Worm (Caenorhabditis elegans): ENCODE results near the gene C28D4.18.
"Not testable (repeated sequence)": the region's sequence is repeated elsewhere in the genome, so short reads cannot be mapped to it uniquely, and the experiment has no call there.

The C28D4.18 gene

DNA sequence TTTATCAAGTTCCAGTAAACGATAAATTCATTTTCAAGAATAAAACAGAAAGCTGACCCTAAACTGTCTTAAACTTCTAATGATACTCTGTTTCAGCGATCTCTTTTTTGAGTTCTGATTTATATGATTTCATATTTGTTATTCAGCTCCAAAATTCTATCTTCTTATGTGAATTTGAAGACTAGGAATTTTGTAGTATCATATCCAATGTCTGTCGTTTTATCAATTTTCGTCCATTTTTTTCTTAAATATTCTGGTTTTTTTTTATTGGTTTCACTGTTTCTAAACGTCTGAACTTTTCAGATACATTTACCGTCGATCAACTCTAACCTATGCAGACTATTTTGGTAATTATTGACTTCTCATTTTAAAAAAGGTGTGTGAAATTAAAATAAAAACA, at the start of gene C28D4.18, which contains the start of gene nhr-138:
C28D4.18 (plus strand) TSS at position 333 of the 400 bp plus-strand sequence.
nhr-138 (plus strand) TSS at position 304 of the 400 bp plus-strand sequence.
- no peak for TF ChIP-seq dao-5 (tag; optimal IDR thresholded peaks at IDR 0.05)
- no peak for TF ChIP-seq W03F9.2 (tag; optimal IDR thresholded peaks at IDR 0.05)
- no peak for TF ChIP-seq him-1 (tag; optimal IDR thresholded peaks at IDR 0.05)

DNA sequence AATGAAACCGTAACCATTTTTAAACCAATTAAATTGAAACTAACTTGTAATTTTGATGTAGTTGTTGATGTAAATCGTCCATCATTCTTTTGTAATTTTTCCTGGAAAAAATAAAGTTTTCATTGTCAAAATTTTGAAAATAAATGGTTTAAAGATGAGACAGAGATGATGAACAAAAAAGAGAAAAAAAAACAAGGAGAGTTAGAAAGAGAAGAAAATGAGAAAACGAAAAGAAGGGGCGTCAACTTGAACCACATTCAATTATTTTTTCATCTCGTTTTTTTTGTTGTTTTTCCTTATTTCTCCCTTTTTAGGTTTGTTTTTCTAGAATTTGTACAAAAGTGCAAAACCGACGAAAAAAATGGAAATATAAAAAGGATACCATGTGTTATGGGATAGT, 49.5 kb upstream of the C28D4.18 start, which contains the start of gene nhr-34:
nhr-34 (minus strand) TSS at position 101 of the 400 bp plus-strand sequence.
- TF ChIP-seq W03F9.2 (tag; optimal IDR thresholded peaks at IDR 0.05) (no peak), dao-5 (tag; optimal IDR thresholded peaks at IDR 0.05) (no peak), him-1 (tag; optimal IDR thresholded peaks at IDR 0.05) (no peak)

DNA sequence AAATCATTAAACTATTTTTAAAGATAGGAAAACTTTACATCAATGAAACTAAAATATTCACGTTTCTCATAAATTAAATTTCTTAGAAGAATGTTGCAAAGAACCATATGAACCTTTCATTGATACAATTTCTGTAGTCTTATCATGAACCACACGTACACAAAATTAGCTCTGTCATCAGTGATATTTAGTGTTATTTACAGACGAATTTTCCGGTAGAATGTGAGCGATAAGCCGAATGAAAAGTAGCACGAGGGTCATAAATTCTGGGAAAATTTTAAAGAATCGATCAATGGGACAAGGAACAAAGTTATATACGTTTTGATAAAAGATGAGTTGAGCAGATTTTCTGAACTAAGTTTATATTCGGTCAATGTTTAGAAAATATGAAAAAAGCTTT, 48.5 kb upstream of the C28D4.18 start:
- no peak for TF ChIP-seq dao-5 (tag; optimal IDR thresholded peaks at IDR 0.05)
- no peak for TF ChIP-seq him-1 (tag; optimal IDR thresholded peaks at IDR 0.05)

DNA sequence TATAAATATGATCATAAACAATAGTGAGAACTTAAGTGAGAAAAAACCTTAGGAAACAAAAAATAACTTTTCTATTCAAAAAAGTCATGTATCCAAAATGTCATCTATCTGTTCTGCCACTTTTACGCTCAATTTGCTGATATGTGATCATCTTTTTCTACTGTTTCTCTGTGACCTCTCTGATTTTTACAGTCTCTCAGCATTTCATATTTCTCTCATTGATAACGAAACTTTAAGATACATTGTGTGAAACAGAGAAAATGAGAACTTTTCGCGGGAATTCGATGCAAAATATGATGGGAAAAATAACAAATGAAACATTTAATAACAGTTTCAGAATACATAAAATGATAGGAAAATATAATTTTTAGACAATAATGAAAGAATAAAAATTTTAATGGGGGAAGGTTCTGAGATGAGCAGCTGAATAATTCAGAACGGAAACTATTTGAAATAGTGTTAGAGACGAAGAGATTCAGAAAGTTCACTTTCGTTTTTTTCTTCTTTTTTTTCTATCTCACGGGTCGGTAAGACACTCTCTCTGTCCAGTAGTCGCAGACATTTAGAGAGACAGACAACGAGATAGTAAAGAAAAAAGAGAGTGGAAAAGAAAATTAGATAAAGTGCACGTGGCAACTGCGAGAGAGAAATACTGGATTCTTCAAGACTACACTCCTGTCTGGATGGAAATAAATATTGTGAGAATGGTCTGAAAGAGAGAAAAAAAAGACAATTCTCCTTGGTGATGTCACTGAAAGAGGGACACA, 47.7 kb upstream of the C28D4.18 start:
- TF ChIP-seq him-1 (tag; optimal IDR thresholded peaks at IDR 0.05) (peak; percentile 1), dao-5 (tag; optimal IDR thresholded peaks at IDR 0.05) (no peak), W03F9.2 (tag; optimal IDR thresholded peaks at IDR 0.05) (peak; percentile 49)

DNA sequence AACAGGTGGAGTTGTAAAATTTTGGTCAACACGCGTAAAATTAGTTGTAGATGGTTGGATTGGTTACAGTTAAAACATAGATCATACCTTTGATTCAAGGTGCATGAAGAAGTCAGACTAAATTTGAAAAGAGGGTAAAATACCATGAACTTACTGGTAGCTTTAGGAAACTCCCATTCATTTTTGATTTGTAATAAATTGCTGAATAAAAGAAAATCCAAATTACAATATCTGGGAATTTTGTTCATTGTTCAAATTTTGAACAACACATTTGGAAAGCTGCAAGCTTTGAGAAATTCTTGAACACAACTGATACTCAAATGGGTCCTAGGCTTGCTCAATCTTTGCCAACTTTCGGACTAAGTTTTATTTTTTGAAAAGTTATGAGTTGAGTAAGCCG, 47.1 kb upstream of the C28D4.18 start:
- TF ChIP-seq W03F9.2 (tag; optimal IDR thresholded peaks at IDR 0.05), result no peak
- TF ChIP-seq dao-5 (tag; optimal IDR thresholded peaks at IDR 0.05), result no peak
- no peak for TF ChIP-seq him-1 (tag; optimal IDR thresholded peaks at IDR 0.05)

DNA sequence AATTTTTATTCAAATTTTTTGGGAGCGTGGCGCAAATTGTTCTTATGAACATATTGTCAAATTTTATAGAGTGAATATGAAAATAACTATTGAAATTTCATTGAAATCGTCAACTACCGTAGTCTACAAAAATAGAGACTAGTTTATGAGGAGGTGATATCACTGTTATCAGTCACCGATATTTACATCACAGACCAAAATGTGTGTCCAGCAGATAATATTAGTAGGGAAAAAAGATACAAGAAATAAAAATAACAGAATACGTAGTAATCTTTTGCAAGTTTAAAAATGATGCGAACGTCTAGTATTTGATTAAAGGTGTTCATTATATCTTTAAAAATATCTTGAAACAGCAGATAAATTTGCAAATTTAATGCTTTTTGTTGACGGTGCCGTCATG, 45.8 kb upstream of the C28D4.18 start:
- TF ChIP-seq W03F9.2 (tag; optimal IDR thresholded peaks at IDR 0.05) (no peak), him-1 (tag; optimal IDR thresholded peaks at IDR 0.05) (no peak), dao-5 (tag; optimal IDR thresholded peaks at IDR 0.05) (no peak)

DNA sequence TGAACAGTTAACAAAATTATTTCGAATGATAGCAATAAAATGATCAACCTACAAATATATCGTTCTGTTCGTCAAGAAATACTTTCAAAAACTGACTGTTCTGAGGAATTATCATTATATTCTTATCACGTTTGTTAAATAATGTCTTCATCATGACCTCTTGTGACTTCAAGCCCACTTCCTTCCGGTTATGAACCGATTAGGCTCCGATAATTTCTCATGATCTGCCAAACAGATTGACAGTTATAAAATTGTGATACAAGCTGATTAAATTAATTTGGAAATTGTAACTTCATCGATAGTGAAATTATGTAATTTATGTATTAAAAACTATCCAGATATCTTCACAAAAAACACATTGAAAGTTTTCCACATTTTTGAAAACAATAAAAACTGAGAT, 44.2 kb upstream of the C28D4.18 start, which contains the start of gene ins-8:
ins-8 (minus strand) TSS at position 101 of the 400 bp plus-strand sequence.
- TF ChIP-seq him-1 (tag; optimal IDR thresholded peaks at IDR 0.05), result no peak
- no peak for TF ChIP-seq W03F9.2 (tag; optimal IDR thresholded peaks at IDR 0.05)
- no peak for TF ChIP-seq dao-5 (tag; optimal IDR thresholded peaks at IDR 0.05)

DNA sequence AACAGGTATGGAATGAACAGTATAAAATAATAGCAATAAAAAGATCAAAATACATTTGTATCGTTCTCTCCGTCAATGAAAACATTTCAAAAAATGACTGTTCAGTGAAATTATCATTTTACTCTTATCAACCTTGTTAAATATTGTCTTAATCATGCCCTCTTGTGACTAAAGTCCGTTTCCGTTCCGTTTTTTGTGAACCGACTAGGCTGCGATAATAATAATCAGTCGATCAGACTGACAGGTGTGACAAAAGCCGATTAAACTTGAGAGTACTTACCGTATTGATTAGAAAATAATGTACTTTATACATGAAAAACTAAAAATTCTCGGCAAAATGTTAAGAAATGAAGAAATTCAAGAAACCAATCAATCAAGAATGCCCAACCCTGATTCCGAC, 42.6 kb upstream of the C28D4.18 start, which contains the start of gene ins-7:
ins-7 (minus strand) TSS at position 332 of the 400 bp plus-strand sequence.
- TF ChIP-seq W03F9.2 (tag; optimal IDR thresholded peaks at IDR 0.05) (no peak), him-1 (tag; optimal IDR thresholded peaks at IDR 0.05) (no peak), dao-5 (tag; optimal IDR thresholded peaks at IDR 0.05) (no peak)

DNA sequence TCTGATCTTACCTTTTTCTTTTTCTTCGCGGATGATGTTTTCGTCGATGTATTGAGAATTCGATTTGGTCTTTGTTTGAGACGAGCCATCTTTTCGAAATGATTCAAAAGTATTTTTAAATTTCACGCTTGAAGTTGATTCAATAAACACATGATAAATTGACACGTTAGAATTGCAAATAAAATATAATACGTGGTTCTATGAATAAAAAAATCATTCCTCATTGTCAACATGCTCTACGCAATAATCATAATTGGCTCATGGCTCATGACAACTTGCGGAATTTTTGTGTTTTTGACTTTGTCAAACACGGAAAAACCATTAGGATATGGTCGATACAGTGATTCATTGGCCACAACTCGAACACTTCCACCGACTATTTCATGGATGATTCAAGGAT, 41.6 kb upstream of the C28D4.18 start, which contains the start of the genes htas-1 and ZK1251.3:
htas-1 (minus strand) TSS at position 101 of the 400 bp plus-strand sequence.
ZK1251.3 (plus strand) TSS at position 226 of the 400 bp plus-strand sequence.
- TF ChIP-seq W03F9.2 (tag; optimal IDR thresholded peaks at IDR 0.05) (no peak), dao-5 (tag; optimal IDR thresholded peaks at IDR 0.05) (no peak), him-1 (tag; optimal IDR thresholded peaks at IDR 0.05) (no peak)

DNA sequence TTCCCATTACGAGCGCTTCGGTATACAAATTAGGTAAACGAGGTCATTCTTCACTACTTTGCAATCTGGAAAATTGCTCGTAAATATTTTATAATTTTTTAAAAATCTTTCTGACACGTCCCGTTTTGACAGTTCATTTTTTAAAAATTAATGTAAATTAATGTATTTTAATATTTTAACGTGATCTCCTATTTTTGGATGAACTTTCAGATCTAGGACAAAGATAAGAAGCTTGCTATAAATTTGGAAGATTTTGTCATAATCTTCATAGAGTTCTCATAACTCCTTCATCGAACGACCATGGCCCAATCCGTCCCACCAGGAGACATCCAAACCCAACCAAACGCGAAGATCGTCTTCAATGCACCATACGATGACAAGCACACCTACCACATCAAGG, 36.4 kb upstream of the C28D4.18 start, which contains the start of gene msp-76:
msp-76 (plus strand) TSS at position 301 of the 400 bp plus-strand sequence.
- TF ChIP-seq dao-5, him-1, W03F9.2 (tag; optimal IDR thresholded peaks at IDR 0.05): not testable (repeated sequence)

DNA sequence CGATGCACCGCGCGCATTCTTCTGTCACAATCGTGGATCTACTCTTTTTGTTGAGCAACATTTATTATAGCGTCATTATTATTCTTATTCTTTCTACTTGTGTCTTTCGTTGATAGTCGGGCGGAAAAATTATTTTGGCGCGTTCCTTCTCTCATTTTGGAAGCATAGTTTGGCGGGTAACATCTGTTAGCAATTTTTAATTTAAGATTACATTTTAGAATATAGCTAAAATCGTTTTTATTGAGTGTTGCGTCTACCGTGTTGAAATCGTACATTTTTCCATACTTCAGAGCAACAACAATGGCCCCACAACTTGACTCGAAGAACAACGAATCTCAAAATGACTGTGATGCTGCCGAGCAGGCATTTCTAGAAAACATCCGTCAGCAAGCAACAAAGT, 34.4 kb upstream of the C28D4.18 start, which contains the start of gene sdz-36:
sdz-36 (plus strand) TSS at position 301 of the 400 bp plus-strand sequence.
- no peak for TF ChIP-seq him-1 (tag; optimal IDR thresholded peaks at IDR 0.05)
- no peak for TF ChIP-seq dao-5 (tag; optimal IDR thresholded peaks at IDR 0.05)
- TF ChIP-seq W03F9.2 (tag; optimal IDR thresholded peaks at IDR 0.05), result no peak

DNA sequence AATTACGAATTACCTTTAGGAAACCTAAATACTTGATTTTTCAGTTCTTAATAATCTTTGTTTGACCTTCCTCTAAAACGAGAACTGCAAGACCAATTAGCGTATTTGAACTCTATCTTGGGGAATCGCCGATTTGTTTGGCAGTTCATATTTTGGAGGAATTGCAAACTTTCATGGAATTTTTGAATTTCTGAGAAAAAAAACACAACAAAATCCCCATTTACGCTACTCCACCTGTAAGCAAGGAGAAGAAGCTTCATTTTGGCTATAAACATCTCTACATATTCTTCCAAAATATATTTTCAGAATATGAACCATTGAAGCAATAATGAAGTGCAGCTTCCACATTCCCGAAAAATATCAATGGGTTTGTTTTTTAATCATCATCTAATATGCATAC, 32.2 kb upstream of the C28D4.18 start, which contains the start of gene twk-9:
twk-9 (plus strand) TSS at position 301 of the 400 bp plus-strand sequence.
- TF ChIP-seq him-1 (tag; optimal IDR thresholded peaks at IDR 0.05) (no peak), dao-5 (tag; optimal IDR thresholded peaks at IDR 0.05) (no peak), W03F9.2 (tag; optimal IDR thresholded peaks at IDR 0.05) (no peak)

DNA sequence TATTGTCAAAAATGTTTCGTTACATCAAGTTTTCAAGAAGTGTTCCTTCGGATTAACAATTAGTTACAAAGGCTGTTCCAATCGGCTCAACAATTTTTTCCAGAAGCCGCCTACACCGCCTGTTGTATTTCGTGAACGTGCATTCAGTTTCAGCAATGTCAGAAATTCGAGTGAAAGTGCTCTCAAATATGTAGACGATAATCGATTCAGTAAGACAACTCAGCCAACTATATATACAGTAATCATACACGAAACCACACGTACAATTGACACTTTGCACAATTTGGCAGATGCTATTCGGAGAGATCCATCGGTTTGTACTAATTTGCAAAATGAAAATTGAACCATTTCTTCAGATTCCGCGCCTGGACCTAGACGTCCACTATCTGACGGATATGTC, 28.6 kb upstream of the C28D4.18 start:
- TF ChIP-seq him-1 (tag; optimal IDR thresholded peaks at IDR 0.05), result no peak
- TF ChIP-seq dao-5 (tag; optimal IDR thresholded peaks at IDR 0.05), result no peak
- TF ChIP-seq W03F9.2 (tag; optimal IDR thresholded peaks at IDR 0.05), result no peak

DNA sequence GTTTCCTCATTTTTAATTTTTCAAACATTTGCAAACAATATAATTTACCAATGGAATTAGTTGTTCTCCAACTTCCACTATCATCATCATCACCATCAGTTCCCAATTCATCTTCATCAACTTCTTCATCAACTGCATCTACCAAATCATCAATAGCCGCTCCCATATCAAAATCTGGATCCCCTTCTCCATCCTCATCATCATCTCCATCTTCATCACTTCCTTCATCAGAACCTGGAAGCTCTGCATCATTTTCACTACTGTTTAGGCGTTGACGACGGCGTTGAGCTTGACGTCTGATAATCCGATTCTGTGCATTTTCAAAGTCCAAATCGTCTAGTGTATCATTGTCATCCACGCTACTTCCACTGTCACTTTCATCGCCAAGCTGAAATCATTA, 27.2 kb upstream of the C28D4.18 start:
- TF ChIP-seq W03F9.2 (tag; optimal IDR thresholded peaks at IDR 0.05) (no peak), dao-5 (tag; optimal IDR thresholded peaks at IDR 0.05) (no peak), him-1 (tag; optimal IDR thresholded peaks at IDR 0.05) (no peak)

All from whole organism, L4/young adult.